Worm (Caenorhabditis elegans): Measurements from ENCODE around the gene C50H2.5.

Gene C50H2.5

DNA sequence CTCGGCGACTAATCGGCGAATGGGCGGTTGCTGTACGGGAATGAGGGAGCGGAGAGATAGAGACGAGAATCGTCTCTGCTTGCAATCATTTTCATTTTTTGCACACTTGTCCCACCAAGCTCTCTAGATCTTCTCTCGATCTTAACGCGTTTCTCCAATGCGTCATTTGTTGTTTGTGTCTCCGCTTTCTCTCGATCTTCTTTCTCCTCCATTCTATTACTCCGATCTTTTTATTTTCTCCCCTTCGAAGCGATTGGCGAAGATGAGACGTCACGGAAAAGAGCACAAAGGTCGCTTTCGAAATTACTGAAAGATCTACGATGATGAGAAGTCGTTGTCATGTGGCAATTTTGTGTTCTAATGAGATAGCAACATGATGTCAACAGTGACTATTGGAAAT lies 40.1 kb downstream of the C50H2.5 start:
- TF ChIP-seq flt-1 (GFP tag; IDR thresholded peaks at IDR 0.05) (no peak), ref-1 (GFP tag; conservative IDR thresholded peaks at IDR 0.05) (no peak), ztf-29 (GFP tag; IDR thresholded peaks at IDR 0.05) (no peak), cog-1 (tag; optimal IDR thresholded peaks at IDR 0.05) (no peak), med-1 (GFP tag; optimal IDR thresholded peaks at IDR 0.05; ENCODE audit: insufficient read depth) (no peak), ztf-23 (GFP tag; IDR thresholded peaks at IDR 0.05) (no peak), T22C8.4 (GFP tag; IDR thresholded peaks at IDR 0.05) (no peak)

DNA sequence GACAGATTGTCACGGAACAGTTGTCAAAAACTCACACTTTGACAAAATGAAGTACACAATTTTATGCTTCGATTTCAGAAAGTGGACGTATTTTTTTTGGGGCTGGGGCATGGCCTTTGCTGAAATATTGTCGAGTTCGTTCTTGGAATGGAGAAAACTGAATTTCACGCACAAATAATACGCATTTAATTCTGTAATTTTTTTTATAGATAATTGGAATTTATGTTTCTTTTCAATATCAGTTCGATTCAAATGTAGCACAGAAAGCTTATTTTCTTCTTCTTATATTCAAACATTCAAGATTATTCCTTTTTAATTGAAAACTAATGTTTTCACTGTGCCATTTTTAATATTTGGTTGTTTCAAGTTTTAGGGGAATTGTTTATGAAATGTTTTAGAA lies 41.9 kb downstream of the C50H2.5 start, which contains the start of gene T07C12.10:
Gene T07C12.10, minus strand, starts transcription at position 101 of the 400 bp plus-strand sequence.
- no peak for TF ChIP-seq ref-1 (GFP tag; conservative IDR thresholded peaks at IDR 0.05)
- no peak for TF ChIP-seq med-1 (GFP tag; optimal IDR thresholded peaks at IDR 0.05; ENCODE audit: insufficient read depth)
- no peak for TF ChIP-seq tab-1 (GFP tag; IDR thresholded peaks at IDR 0.05)

ce11 chrV:9962394-9962793 lies 43.9 kb downstream of the C50H2.5 start, which contains the start of gene madf-4:
Gene madf-4, minus strand, starts transcription at chrV:9962494.
- TF ChIP-seq ref-1 (GFP tag; conservative IDR thresholded peaks at IDR 0.05) (no peak), T22C8.4 (GFP tag; IDR thresholded peaks at IDR 0.05) (no peak), tab-1 (GFP tag; IDR thresholded peaks at IDR 0.05) (no peak), med-1 (GFP tag; optimal IDR thresholded peaks at IDR 0.05; ENCODE audit: insufficient read depth) (no peak), ztf-23 (GFP tag; IDR thresholded peaks at IDR 0.05) (no peak), klf-2 (GFP tag; conservative IDR thresholded peaks at IDR 0.05) (no peak), cog-1 (tag; optimal IDR thresholded peaks at IDR 0.05) (no peak), ztf-29 (GFP tag; IDR thresholded peaks at IDR 0.05) (no peak), flt-1 (GFP tag; IDR thresholded peaks at IDR 0.05) (no peak)

DNA sequence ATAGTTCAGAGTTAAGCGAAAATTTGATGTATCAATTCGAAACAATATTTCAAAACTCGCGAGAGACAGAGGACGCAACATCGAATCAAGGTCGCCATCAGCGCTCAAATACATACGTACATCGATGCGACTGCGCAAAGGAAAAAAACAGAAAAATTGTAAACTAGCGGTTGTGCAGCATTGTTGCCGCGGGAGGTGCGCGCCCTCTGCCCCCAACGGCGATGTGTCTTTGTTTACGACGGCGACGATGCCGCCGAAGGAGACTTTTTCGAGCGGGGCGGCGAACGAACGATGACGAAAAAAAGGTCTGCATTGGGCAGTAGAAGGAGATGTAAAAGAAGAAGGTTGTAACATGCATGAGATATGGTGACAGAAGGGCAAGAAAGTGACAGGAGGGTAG lies 44.4 kb downstream of the C50H2.5 start:
- TF ChIP-seq med-1 (GFP tag; optimal IDR thresholded peaks at IDR 0.05; ENCODE audit: insufficient read depth) (no peak), ref-1 (GFP tag; conservative IDR thresholded peaks at IDR 0.05) (no peak), klf-2 (GFP tag; conservative IDR thresholded peaks at IDR 0.05) (no peak), flt-1 (GFP tag; IDR thresholded peaks at IDR 0.05) (0 out of 2 replicates have a peak, but pooled peaks have one; percentile 9), ztf-23 (GFP tag; IDR thresholded peaks at IDR 0.05) (no peak)

- TF ChIP-seq flt-1 (GFP tag; IDR thresholded peaks at IDR 0.05): no peak
- TF ChIP-seq ref-1 (GFP tag; conservative IDR thresholded peaks at IDR 0.05): no peak
- TF ChIP-seq med-1 (GFP tag; optimal IDR thresholded peaks at IDR 0.05; ENCODE audit: insufficient read depth): no peak
- TF ChIP-seq ztf-29 (GFP tag; IDR thresholded peaks at IDR 0.05): no peak
- no peak for TF ChIP-seq klf-2 (GFP tag; conservative IDR thresholded peaks at IDR 0.05)
- TF ChIP-seq ztf-23 (GFP tag; IDR thresholded peaks at IDR 0.05): no peak
- TF ChIP-seq tab-1 (GFP tag; IDR thresholded peaks at IDR 0.05): no peak
Observed at ce11 chrV:9964152-9964785, 45.8 kb downstream of the C50H2.5 start.

DNA sequence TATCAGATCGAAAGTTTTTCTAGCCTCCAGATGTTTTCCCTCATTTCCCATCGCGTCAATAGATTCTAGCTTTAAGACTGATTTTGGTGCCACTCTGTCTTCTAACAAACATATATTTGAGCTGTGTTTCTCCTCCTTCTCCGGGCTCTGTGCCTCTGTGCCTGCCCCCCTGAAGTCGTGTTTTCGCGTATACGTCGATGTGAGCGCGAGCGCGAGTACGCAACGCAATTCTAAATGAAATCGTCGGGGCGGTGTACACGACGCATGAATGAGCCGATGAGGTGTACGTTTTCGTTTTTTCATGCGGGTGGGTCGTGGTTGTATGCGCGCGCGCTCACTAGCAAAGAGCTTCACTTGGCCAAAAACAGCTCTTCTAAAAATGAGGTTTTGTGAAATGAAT lies 47.4 kb downstream of the C50H2.5 start:
- TF ChIP-seq ref-1 (GFP tag; conservative IDR thresholded peaks at IDR 0.05): no peak
- no peak for TF ChIP-seq med-1 (GFP tag; optimal IDR thresholded peaks at IDR 0.05; ENCODE audit: insufficient read depth)
- TF ChIP-seq ztf-23 (GFP tag; IDR thresholded peaks at IDR 0.05): no peak
- no peak for TF ChIP-seq flt-1 (GFP tag; IDR thresholded peaks at IDR 0.05)
